Worm (Caenorhabditis elegans) whole organism, young adult: Measurements from ENCODE around the gene Y105C5A.9.
A peak's percentile ranks its signal among the peaks of the same experiment; 100 is the strongest.
"Not testable (repeated sequence)": the region's sequence is repeated elsewhere in the genome, so short reads cannot be mapped to it uniquely, and the experiment has no call there.

Experiments
- B0035.1 ChIP-seq: sonication (generic microtip); optimal IDR thresholded peaks from 2 replicates; lab custom pipeline; 2016; ENCODE audit warnings: missing genetic modification characterization, mild to moderate bottlenecking, missing compliant biosample characterization, missing genotype, missing genetic modification reagents
- C06A6.2 ChIP-seq: fragments of 200-800 bp; sonication (Bioruptor generic); conservative IDR thresholded peaks from 2 replicates; pipeline ENCODE4 v1.3.6; 2022; ENCODE audit warnings: missing genetic modification characterization, missing compliant biosample characterization
- F37B4.10 ChIP-seq: fragments of 200-800 bp; sonication (Bioruptor generic); IDR thresholded peaks from 2 replicates; pipeline ENCODE4 v1.3.6; 2022; ENCODE audit warnings: missing genetic modification characterization, missing compliant biosample characterization
- K11D2.4 ChIP-seq: fragments of 200-800 bp; sonication (Bioruptor generic); IDR thresholded peaks from 2 replicates; pipeline ENCODE4 v1.3.6; 2022; ENCODE audit warnings: missing genetic modification reagents, missing genetic modification characterization, missing compliant biosample characterization
- K12H6.12 ChIP-seq: fragments of 200-800 bp; sonication (Bioruptor generic); optimal IDR thresholded peaks from 2 replicates; lab custom pipeline; 2018; ENCODE audit warnings: mild to moderate bottlenecking, missing genetic modification characterization, missing compliant biosample characterization
- Y53F4B.3 ChIP-seq: fragments of 200-800 bp; sonication (Bioruptor generic); IDR thresholded peaks from 2 replicates; pipeline ENCODE4 v1.3.6; 2022; ENCODE audit warnings: missing genetic modification reagents, missing genetic modification characterization, missing compliant biosample characterization
- Y53G8AR.9 ChIP-seq: fragments of 200-800 bp; sonication (Bioruptor generic); conservative IDR thresholded peaks from 2 replicates; pipeline ENCODE4 v1.3.6; 2022; ENCODE audit warnings: missing genetic modification reagents, missing genetic modification characterization, missing compliant biosample characterization
- Y56A3A.18 ChIP-seq: fragments of 200-800 bp; sonication (Bioruptor generic); IDR thresholded peaks from 2 replicates; pipeline ENCODE4 v1.3.6; 2022; ENCODE audit warnings: missing genetic modification reagents, missing genetic modification characterization, missing compliant biosample characterization
- akir-1 ChIP-seq: fragments of 200-800 bp; sonication (Bioruptor generic); optimal IDR thresholded peaks from 2 replicates; lab custom pipeline; 2018; ENCODE audit warnings: mild to moderate bottlenecking, missing genetic modification characterization, moderate library complexity, missing compliant biosample characterization
- atf-7 ChIP-seq: sonication (generic microtip); optimal IDR thresholded peaks from 2 replicates; lab custom pipeline; 2017; ENCODE audit warnings: mild to moderate bottlenecking, missing genetic modification characterization, missing compliant biosample characterization
- athp-1 ChIP-seq: sonication (generic microtip); optimal IDR thresholded peaks from 2 replicates; lab custom pipeline; 2017; ENCODE audit warnings: mild to moderate bottlenecking, missing genetic modification characterization, missing compliant biosample characterization
- attf-5 ChIP-seq: fragments of 200-800 bp; sonication (Bioruptor generic); optimal IDR thresholded peaks from 2 replicates; lab custom pipeline; 2018; ENCODE audit warnings: mild to moderate bottlenecking, missing genetic modification characterization, missing compliant biosample characterization
- ceh-27 ChIP-seq: fragments of 200-800 bp; sonication (Bioruptor generic); optimal IDR thresholded peaks from 2 replicates; lab custom pipeline; 2018; ENCODE audit warnings: mild to moderate bottlenecking, missing genetic modification characterization, moderate library complexity, missing compliant biosample characterization
- ceh-79 ChIP-seq: sonication (generic microtip); optimal IDR thresholded peaks from 2 replicates; lab custom pipeline; 2017; ENCODE audit warnings: mild to moderate bottlenecking, missing genetic modification characterization, missing compliant biosample characterization
- chd-7 ChIP-seq: sonication (generic microtip); optimal IDR thresholded peaks from 2 replicates; lab custom pipeline; 2016; ENCODE audit warnings: mild to moderate bottlenecking, missing genetic modification characterization, moderate library complexity, missing compliant biosample characterization
- die-1 ChIP-seq: sonication (generic microtip); optimal IDR thresholded peaks from 2 replicates; lab custom pipeline; 2016; ENCODE audit warnings: missing genotype, mild to moderate bottlenecking, missing genetic modification characterization, missing compliant biosample characterization
- dox-1 ChIP-seq: fragments of 200-800 bp; sonication (Bioruptor generic); IDR thresholded peaks from 2 replicates; pipeline ENCODE4 v1.3.6; 2022; ENCODE audit warnings: missing genetic modification reagents, missing genetic modification characterization, missing compliant biosample characterization
- dpl-1 ChIP-seq: fragments of 150-350 bp; optimal IDR thresholded peaks from 2 replicates; lab custom pipeline; 2014; ENCODE audit warnings: missing biosample characterization, missing genetic modification reagents, missing genetic modification characterization
- efl-1 ChIP-seq: fragments of 150-350 bp; optimal IDR thresholded peaks from 2 replicates; lab custom pipeline; 2014; ENCODE audit warnings: missing biosample characterization, missing genetic modification reagents, missing genetic modification characterization
- egl-18 ChIP-seq: fragments of 200-800 bp; sonication (Bioruptor generic); IDR thresholded peaks from 2 replicates; pipeline ENCODE4 v1.3.6; 2022; ENCODE audit warnings: missing genetic modification reagents, missing genetic modification characterization, missing compliant biosample characterization
- ets-4 ChIP-seq: fragments of 200-800 bp; sonication (Bioruptor generic); optimal IDR thresholded peaks from 2 replicates; lab custom pipeline; 2018; ENCODE audit warnings: mild to moderate bottlenecking, missing genetic modification characterization, missing compliant biosample characterization
- gei-17 ChIP-seq: fragments of 200-800 bp; sonication (Bioruptor generic); optimal IDR thresholded peaks from 2 replicates; lab custom pipeline; 2018; ENCODE audit warnings: mild to moderate bottlenecking, missing genetic modification characterization, missing compliant biosample characterization
- hsf-1 ChIP-seq: fragments of 200-800 bp; sonication (Bioruptor generic); IDR thresholded peaks from 2 replicates; pipeline ENCODE4 v1.3.6; 2022; ENCODE audit warnings: missing genetic modification reagents, missing genetic modification characterization, missing compliant biosample characterization
- let-607 ChIP-seq, 2 experiments: fragments of 200-800 bp in 1 of 2; sonication (Bioruptor generic) in 1 of 2; sonication (generic microtip) in 1 of 2; optimal IDR thresholded peaks; 2 replicates each; lab custom pipeline; 2016 to 2018; ENCODE audit warnings: mild to moderate bottlenecking in 2 of 2, missing compliant biosample characterization in 2 of 2, missing genetic modification characterization in 2 of 2, moderate library complexity in 2 of 2, missing genotype in 1 of 2
- lin-35 ChIP-seq, 3 experiments: fragments of 150-350 bp in 2 of 3; sonication (generic microtip) in 1 of 3; optimal IDR thresholded peaks; 2 replicates each; lab custom pipeline; 2014 to 2018; ENCODE audit warnings: missing biosample characterization in 3 of 3, missing genetic modification characterization in 3 of 3, missing genetic modification reagents in 3 of 3
- lin-54 ChIP-seq: fragments of 200-800 bp; sonication (Bioruptor generic); optimal IDR thresholded peaks from 2 replicates; lab custom pipeline; 2018; ENCODE audit warnings: mild to moderate bottlenecking, missing genetic modification characterization, missing compliant biosample characterization
- lir-1 ChIP-seq: fragments of 200-800 bp; sonication (Bioruptor generic); conservative IDR thresholded peaks from 2 replicates; pipeline ENCODE4 v1.3.6; 2022; ENCODE audit warnings: missing genetic modification reagents, missing genetic modification characterization, missing compliant biosample characterization
- mel-28 ChIP-seq: sonication (generic microtip); optimal IDR thresholded peaks from 2 replicates; lab custom pipeline; 2016; ENCODE audit warnings: borderline replicate concordance, mild to moderate bottlenecking, missing genetic modification characterization, missing compliant biosample characterization
- nfyb-1 ChIP-seq: fragments of 200-800 bp; sonication (Bioruptor generic); IDR thresholded peaks from 2 replicates; pipeline ENCODE4 v1.3.6; 2022; ENCODE audit warnings: missing genetic modification reagents, missing genetic modification characterization, missing compliant biosample characterization
- nhr-80 ChIP-seq: sonication (generic microtip); optimal IDR thresholded peaks from 2 replicates; lab custom pipeline; 2016; ENCODE audit warnings: missing genetic modification characterization, missing compliant biosample characterization
- pha-4 ChIP-seq: fragments of 150-350 bp; sonication (generic microtip); optimal IDR thresholded peaks from 2 replicates; lab custom pipeline; 2014; ENCODE audit warnings: missing biosample characterization, missing genetic modification reagents, missing genetic modification characterization
- rcor-1 ChIP-seq: fragments of 200-800 bp; sonication (Bioruptor generic); IDR thresholded peaks from 2 replicates; pipeline ENCODE4 v1.3.6; 2022; ENCODE audit warnings: missing genetic modification reagents, missing genetic modification characterization, missing compliant biosample characterization
- tbp1 ChIP-seq: fragments of 200-800 bp; sonication (Bioruptor generic); optimal IDR thresholded peaks from 2 replicates; lab custom pipeline; 2018; ENCODE audit warnings: mild to moderate bottlenecking, missing genetic modification characterization, missing compliant biosample characterization
- zfh-2 ChIP-seq: fragments of 200-800 bp; sonication (Bioruptor generic); conservative IDR thresholded peaks from 2 replicates; pipeline ENCODE4 v1.3.6; 2022; ENCODE audit warnings: missing genetic modification reagents, missing genetic modification characterization, missing compliant biosample characterization
- ztf-26 ChIP-seq: sonication (generic microtip); optimal IDR thresholded peaks from 2 replicates; lab custom pipeline; 2017; ENCODE audit warnings: missing genetic modification characterization, missing compliant biosample characterization

Y105C5A.9 gene

DNA sequence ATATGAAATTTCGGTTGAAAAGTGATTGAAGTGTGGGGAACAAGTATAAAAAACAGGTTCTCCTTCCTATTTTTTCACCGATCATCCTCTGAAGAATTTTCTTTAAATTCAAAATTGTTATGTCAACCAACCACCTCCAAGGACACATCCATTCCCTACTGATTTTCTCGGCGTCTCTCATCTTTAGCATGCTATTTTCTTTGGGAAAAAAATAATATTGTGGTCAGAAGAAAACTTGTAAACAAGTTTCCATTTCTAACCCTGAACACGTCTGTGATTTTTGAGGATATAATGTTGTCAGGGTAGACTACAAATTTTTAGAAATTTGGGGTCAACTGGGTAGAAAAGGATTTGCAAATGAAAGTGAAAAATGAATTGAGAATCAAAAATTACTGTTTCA lies 13.7 kb upstream of the Y105C5A.9 start:
- no peak for TF ChIP-seq efl-1
- TF ChIP-seq hsf-1 (GFP tag; lab: Robert Waterston, UW) = no peak
- TF ChIP-seq F37B4.10 (GFP tag; lab: Robert Waterston, UW) = no peak
- TF ChIP-seq tbp1 (GFP tag; lab: Kevin White, UChicago) = no peak
- TF ChIP-seq Y53F4B.3 (GFP tag; lab: Robert Waterston, UW) = no peak

DNA sequence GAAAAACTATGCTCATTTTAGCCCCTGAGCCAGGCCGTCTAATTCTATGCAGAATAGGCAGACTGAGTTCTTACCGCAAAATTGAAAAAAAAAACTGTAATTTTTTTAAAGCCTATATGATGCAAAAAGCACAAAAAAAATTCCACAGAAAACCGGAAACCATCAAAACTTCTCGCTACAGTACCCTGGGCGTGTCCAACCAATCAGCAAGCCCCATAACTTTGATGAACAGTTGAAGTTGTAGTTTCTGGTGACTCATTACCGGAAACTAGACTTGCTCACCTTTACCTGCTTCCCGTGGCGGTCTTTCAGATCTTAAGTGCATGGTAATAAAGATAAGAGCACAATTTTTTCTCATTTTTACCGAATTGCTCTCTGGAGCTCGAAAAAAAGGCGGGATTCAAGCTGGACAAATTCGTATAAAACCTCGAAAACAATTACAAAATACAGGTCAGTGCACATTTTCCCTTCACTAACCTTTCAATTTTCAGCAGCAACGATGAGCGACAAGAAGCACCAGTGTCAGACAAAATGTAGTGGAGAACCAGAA lies 3.0 kb downstream of the Y105C5A.9 start, which contains the start of gene Y105C5A.1274:
TSS of gene Y105C5A.1274 (plus strand) at position 500 of the 550 bp plus-strand sequence.
- TF ChIP-seq nfyb-1 = peak; percentile 92

DNA sequence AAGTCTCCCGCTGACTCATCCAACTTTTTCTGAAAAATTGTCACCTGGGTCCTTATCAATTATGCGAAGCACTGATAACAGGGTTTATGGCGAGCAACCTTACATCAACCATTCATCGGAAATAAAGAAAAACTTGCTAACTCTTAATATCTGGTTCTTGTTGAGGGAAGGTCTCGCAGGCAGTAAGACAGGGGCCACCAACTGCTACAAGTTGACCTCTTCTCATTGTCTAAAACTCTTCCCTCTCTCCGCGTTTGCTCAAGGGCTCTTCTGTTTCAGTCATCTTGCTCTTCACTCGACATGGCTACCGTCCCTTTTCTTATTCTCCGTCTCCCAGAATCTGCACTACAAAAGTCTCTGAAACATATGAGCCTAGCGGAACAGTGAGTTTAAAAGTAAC lies 4.1 kb downstream of the Y105C5A.9 start, which contains the start of gene Y105C5A.10:
TSS of gene Y105C5A.10 (plus strand) at position 301 of the 400 bp plus-strand sequence.
- TF ChIP-seq nhr-80; die-1 (tag; lab: Kevin White, UChicago); pha-4: not testable (repeated sequence)

DNA sequence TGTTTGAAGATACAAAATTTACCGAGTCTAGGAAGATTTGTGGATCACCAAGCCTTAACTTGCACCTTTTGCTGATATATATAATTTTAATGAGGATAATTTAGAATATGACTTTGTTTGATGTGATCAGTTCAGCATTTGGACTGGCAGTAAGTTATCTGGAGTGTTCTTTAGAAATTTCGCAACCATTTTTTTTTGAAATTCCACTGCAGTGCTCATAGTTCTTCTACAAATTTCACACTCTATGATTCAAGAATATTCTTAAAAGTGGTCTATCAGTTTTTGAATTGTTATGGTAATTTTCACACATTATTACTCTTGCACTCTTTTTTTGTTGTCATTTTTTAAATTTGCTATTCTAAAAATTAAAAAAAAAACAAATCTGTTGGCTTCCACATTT lies 7.9 kb downstream of the Y105C5A.9 start:
- no peak for TF ChIP-seq lir-1 (GFP tag; lab: Robert Waterston, UW)
- TF ChIP-seq lin-35 (GFP tag; optimal IDR thresholded peaks at IDR 0.05; lab: Kevin White, UChicago) = no peak
- no peak for TF ChIP-seq chd-7 (tag; lab: Kevin White, UChicago)

DNA sequence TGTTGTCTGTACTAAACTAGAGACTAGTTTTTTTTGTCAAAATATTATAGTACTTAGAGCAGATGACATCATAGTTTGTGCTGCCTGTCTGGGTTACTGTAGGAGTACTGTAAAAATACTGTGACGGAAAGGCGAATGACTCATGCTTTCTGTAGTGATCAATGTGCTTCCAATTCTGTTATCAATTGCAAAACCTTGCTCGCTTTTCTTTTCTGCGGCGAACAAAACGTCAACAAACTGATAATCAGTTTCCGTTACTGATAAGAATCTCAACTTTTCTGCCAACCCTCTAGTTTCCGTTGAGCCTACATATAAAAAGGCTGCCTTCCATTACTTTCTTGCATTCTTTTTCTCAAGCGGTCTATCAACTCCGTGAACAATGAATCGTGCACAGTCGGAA lies 9.5 kb downstream of the Y105C5A.9 start, which contains the start of gene Y105C5A.13:
TSS of gene Y105C5A.13 (plus strand) at position 380 of the 400 bp plus-strand sequence.
- no peak for TF ChIP-seq Y53G8AR.9 (GFP tag; lab: Robert Waterston, UW)
- TF ChIP-seq ceh-79 (tag; lab: Kevin White, UChicago) = no peak
- TF ChIP-seq nhr-80 = peak; percentile 69
- peak; percentile 59 for TF ChIP-seq dox-1 (GFP tag; lab: Robert Waterston, UW)

DNA sequence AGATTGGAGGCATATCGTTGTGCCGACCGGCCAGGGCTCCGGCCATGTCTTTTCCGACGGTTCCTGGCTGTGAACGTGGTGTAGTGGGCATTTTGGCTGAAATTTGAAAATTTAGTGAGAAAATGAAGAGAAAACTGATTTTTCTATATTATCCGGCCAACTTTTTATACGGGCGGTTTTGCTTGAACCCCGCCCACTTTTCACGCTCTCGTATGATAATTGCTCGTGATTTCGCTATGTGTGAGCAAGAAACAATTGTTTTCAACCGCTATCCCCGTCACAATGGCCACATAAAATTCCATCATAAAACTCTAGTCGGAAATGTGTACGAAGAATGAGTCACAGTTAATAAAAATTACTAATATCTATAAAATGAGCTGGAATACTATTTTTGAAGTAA lies 10.4 kb downstream of the Y105C5A.9 start, which contains the start of gene Y105C5A.12:
TSS of gene Y105C5A.12 (minus strand) at position 101 of the 400 bp plus-strand sequence.
- TF ChIP-seq egl-18 (GFP tag; lab: Robert Waterston, UW); K11D2.4; dpl-1: not testable (repeated sequence)
- TF ChIP-seq, all 124 proteins: peak for 0; not testable (repeated sequence) for 124

DNA sequence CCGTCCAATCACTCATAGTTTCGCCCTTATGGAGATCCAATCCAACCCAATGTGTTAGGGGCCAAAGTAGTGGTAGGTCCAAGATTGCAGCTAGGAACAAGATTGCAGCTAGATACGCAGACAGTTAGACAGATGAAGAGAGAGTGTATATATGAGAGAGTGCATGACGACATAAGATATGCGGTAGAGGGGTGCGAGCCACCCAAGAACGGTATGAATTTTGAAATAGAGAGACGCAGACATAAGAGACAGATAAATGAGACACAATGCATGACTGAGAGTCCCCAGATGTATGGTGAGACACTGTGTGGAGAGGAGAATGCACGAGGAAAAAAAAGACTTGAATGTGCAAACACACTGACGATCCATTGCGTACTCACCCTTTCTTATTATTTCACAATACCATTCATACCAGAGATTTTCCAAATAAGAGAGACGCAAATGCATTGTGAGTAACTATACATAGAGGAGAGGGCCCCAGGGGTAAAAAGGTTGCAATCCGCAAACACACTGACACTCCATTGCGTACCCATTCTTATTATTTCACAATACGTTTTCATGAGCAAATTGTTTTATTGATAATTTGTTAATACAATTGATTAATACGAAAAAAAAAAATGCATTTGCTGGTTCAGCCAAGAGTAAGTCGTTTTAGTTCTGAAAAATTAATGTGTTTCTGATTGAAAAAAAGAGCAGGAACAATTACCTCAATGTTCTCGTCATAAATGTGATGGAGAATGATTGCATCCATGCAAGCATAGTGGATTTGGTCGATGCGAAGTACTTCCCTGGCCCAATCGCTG lies 15.3 kb downstream of the Y105C5A.9 start, which contains the start of the genes Y105C5A.1268 and Y105C5A.1272:
TSS of gene Y105C5A.1268 (minus strand) at position 51 of the 803 bp plus-strand sequence.
TSS of gene Y105C5A.1272 (plus strand) at position 575 of the 803 bp plus-strand sequence.
- TF ChIP-seq ceh-27 (GFP tag; lab: Kevin White, UChicago) = peak; percentile 64
- peak; percentile 67 for TF ChIP-seq lin-54 (GFP tag; lab: Kevin White, UChicago)
- TF ChIP-seq rcor-1 (GFP tag; lab: Robert Waterston, UW) = peak; percentile 58
- TF ChIP-seq F37B4.10 (GFP tag; lab: Robert Waterston, UW) = 0 out of 2 replicates have a peak, but pooled peaks have one; percentile 34
- peak; percentile 18 for TF ChIP-seq ets-4
- peak; percentile 47 for TF ChIP-seq tbp1 (GFP tag; lab: Kevin White, UChicago)
- peak; percentile 56; the same call in 1 of the 2 replicates for TF ChIP-seq lir-1 (GFP tag; lab: Robert Waterston, UW)
- peak; percentile 65 for TF ChIP-seq gei-17 (GFP tag; lab: Kevin White, UChicago)
- TF ChIP-seq athp-1 = peak; percentile 83
- peak; percentile 83; the same call in 1 of the 2 replicates for TF ChIP-seq Y56A3A.18
- TF ChIP-seq zfh-2 (GFP tag; lab: Robert Waterston, UW) = peak; percentile 41; the same call in 1 of the 2 replicates
- peak; percentile 62 for TF ChIP-seq mel-28 (tag; lab: Kevin White, UChicago)
- peak; percentile 96 for TF ChIP-seq K12H6.12 (tag; lab: Kevin White, UChicago)
- peak; percentile 34 for TF ChIP-seq B0035.1 (tag; lab: Kevin White, UChicago)
- peak; percentile 75 for TF ChIP-seq atf-7 (tag; lab: Kevin White, UChicago)
- TF ChIP-seq ztf-26 (tag; lab: Kevin White, UChicago) = peak; percentile 54
- TF ChIP-seq attf-5 (GFP tag; lab: Kevin White, UChicago) = peak; percentile 99
- peak; percentile 3 for TF ChIP-seq akir-1 (GFP tag; lab: Kevin White, UChicago)
- TF ChIP-seq C06A6.2 (GFP tag; lab: Robert Waterston, UW) = peak; percentile 76
- TF ChIP-seq let-607 (tag; optimal IDR thresholded peaks at IDR 0.05; lab: Kevin White, UChicago) = peak in 1 of 2 experiments; percentile 43
